Worm (Caenorhabditis elegans) whole organism, mixed stage, embryonic: ENCODE measurements around the gene F48G7.12.

ENCODE experiments used
- M03D4.4 ChIP-seq: sonication (generic microtip); optimal IDR thresholded peaks from 2 replicates; lab custom pipeline; 2017; ENCODE audit warnings: mild to moderate bottlenecking, missing genetic modification characterization, missing compliant biosample characterization
- bed-3 ChIP-seq: fragments of 200-800 bp; sonication (Bioruptor generic); optimal IDR thresholded peaks from 3 replicates; lab custom pipeline; 2018; ENCODE audit warnings: mild to moderate bottlenecking, missing genetic modification characterization, moderate library complexity, missing compliant biosample characterization
- ceh-39 ChIP-seq: fragments of 150-350 bp; optimal IDR thresholded peaks from 2 replicates; lab custom pipeline; 2014; ENCODE audit warnings: missing biosample characterization, missing genetic modification characterization
- ceh-43 ChIP-seq: fragments of 200-800 bp; sonication (Bioruptor generic); optimal IDR thresholded peaks from 2 replicates; lab custom pipeline; 2018; ENCODE audit warnings: mild to moderate bottlenecking, missing genetic modification characterization, moderate library complexity, missing compliant biosample characterization
- ceh-83 ChIP-seq: fragments of 200-800 bp; sonication (Bioruptor generic); optimal IDR thresholded peaks from 2 replicates; lab custom pipeline; 2018; ENCODE audit warnings: mild to moderate bottlenecking, missing genetic modification characterization, missing compliant biosample characterization
- ces-1 ChIP-seq: fragments of 150-350 bp; optimal IDR thresholded peaks from 2 replicates; lab custom pipeline; 2014; ENCODE audit warnings: missing biosample characterization, missing genetic modification reagents, missing genetic modification characterization
- cnd-1 ChIP-seq: fragments of 200-800 bp; sonication (Bioruptor generic); optimal IDR thresholded peaks from 2 replicates; lab custom pipeline; 2018; ENCODE audit warnings: mild to moderate bottlenecking, missing genetic modification characterization, missing compliant biosample characterization
- drap-1 ChIP-seq: fragments of 200-800 bp; sonication (Bioruptor generic); optimal IDR thresholded peaks from 3 replicates; lab custom pipeline; 2018; ENCODE audit warnings: mild to moderate bottlenecking, missing genetic modification characterization, missing compliant biosample characterization
- elt-1 ChIP-seq: sonication (generic microtip); optimal IDR thresholded peaks from 2 replicates; lab custom pipeline; 2017; ENCODE audit warnings: missing genetic modification characterization, mild to moderate bottlenecking, missing compliant biosample characterization, antibody characterized with exemption, moderate library complexity, borderline replicate concordance; ENCODE audit not compliant: insufficient read depth
- elt-3 ChIP-seq: fragments of 150-350 bp; optimal IDR thresholded peaks from 2 replicates; lab custom pipeline; 2014; ENCODE audit warnings: missing biosample characterization, missing genetic modification characterization
- flh-1 ChIP-seq: fragments of 200-800 bp; sonication (Bioruptor generic); optimal IDR thresholded peaks from 2 replicates; lab custom pipeline; 2018; ENCODE audit warnings: mild to moderate bottlenecking, missing genetic modification characterization, moderate library complexity, missing compliant biosample characterization
- ham-2 ChIP-seq: fragments of 200-800 bp; sonication (Bioruptor generic); optimal IDR thresholded peaks from 2 replicates; lab custom pipeline; 2018; ENCODE audit warnings: mild to moderate bottlenecking, missing genetic modification characterization, missing compliant biosample characterization
- hlh-1 ChIP-seq: fragments of 150-350 bp; optimal IDR thresholded peaks from 2 replicates; lab custom pipeline; 2014; ENCODE audit warnings: missing biosample characterization, missing genetic modification reagents, missing genetic modification characterization
- lin-13 ChIP-seq: fragments of 150-350 bp; optimal IDR thresholded peaks from 2 replicates; lab custom pipeline; 2014; ENCODE audit warnings: missing biosample characterization, missing genetic modification characterization
- lin-32 ChIP-seq: fragments of 200-800 bp; sonication (Bioruptor generic); optimal IDR thresholded peaks from 2 replicates; lab custom pipeline; 2018; ENCODE audit warnings: mild to moderate bottlenecking, missing genetic modification characterization, missing compliant biosample characterization
- lsy-2 ChIP-seq: fragments of 150-350 bp; optimal IDR thresholded peaks from 2 replicates; lab custom pipeline; 2014; ENCODE audit warnings: missing biosample characterization, missing genetic modification characterization
- mab-5 ChIP-seq: fragments of 150-350 bp; optimal IDR thresholded peaks from 2 replicates; lab custom pipeline; 2014; ENCODE audit warnings: missing biosample characterization, missing genetic modification characterization
- mep-1 ChIP-seq: fragments of 150-350 bp; optimal IDR thresholded peaks from 2 replicates; lab custom pipeline; 2017; ENCODE audit warnings: missing biosample characterization, missing genetic modification reagents, missing genetic modification characterization, inconsistent platforms
- mls-2 ChIP-seq: sonication (generic microtip); optimal IDR thresholded peaks from 2 replicates; lab custom pipeline; 2016; ENCODE audit warnings: mild to moderate bottlenecking, missing genetic modification characterization, moderate library complexity, missing compliant biosample characterization
- nhr-12 ChIP-seq: fragments of 150-350 bp; optimal IDR thresholded peaks from 2 replicates; lab custom pipeline; 2014; ENCODE audit warnings: missing biosample characterization, missing genetic modification characterization
- nhr-2 ChIP-seq: fragments of 150-350 bp; optimal IDR thresholded peaks from 2 replicates; lab custom pipeline; 2014; ENCODE audit warnings: missing biosample characterization, missing genetic modification characterization
- nhr-237 ChIP-seq: fragments of 150-350 bp; optimal IDR thresholded peaks from 2 replicates; lab custom pipeline; 2014; ENCODE audit warnings: missing biosample characterization, missing genetic modification characterization
- nhr-76 ChIP-seq: sonication (generic microtip); optimal IDR thresholded peaks from 2 replicates; lab custom pipeline; 2017; ENCODE audit warnings: missing biosample characterization, missing genetic modification characterization
- pha-4 ChIP-seq: fragments of 150-350 bp; optimal IDR thresholded peaks from 2 replicates; lab custom pipeline; 2018; ENCODE audit warnings: missing biosample characterization, missing genetic modification reagents, missing genetic modification characterization
- sem-2 ChIP-seq: fragments of 200-800 bp; sonication (Bioruptor generic); optimal IDR thresholded peaks from 2 replicates; lab custom pipeline; 2018; ENCODE audit warnings: mild to moderate bottlenecking, missing genetic modification characterization, missing compliant biosample characterization
- snpc-4 ChIP-seq: fragments of 150-350 bp; optimal IDR thresholded peaks from 2 replicates; lab custom pipeline; 2014; ENCODE audit warnings: missing biosample characterization, missing genetic modification characterization
- sptf-1 ChIP-seq: sonication (generic microtip); optimal IDR thresholded peaks from 2 replicates; lab custom pipeline; 2017; ENCODE audit warnings: mild to moderate bottlenecking, missing genetic modification characterization, moderate library complexity, missing compliant biosample characterization
- tbx-8 ChIP-seq: fragments of 200-800 bp; sonication (Bioruptor generic); optimal IDR thresholded peaks from 2 replicates; lab custom pipeline; 2018; ENCODE audit warnings: mild to moderate bottlenecking, missing genetic modification characterization, moderate library complexity, missing compliant biosample characterization
- unc-39 ChIP-seq: fragments of 150-350 bp; optimal IDR thresholded peaks from 2 replicates; lab custom pipeline; 2014; ENCODE audit warnings: missing biosample characterization, missing genetic modification characterization
- unc-62 ChIP-seq: fragments of 150-350 bp; optimal IDR thresholded peaks from 2 replicates; lab custom pipeline; 2014; ENCODE audit warnings: missing biosample characterization, missing genetic modification reagents, missing genetic modification characterization
- zip-8 ChIP-seq: fragments of 150-350 bp; optimal IDR thresholded peaks from 2 replicates; lab custom pipeline; 2014; ENCODE audit warnings: missing biosample characterization, missing genetic modification characterization
- ztf-11 ChIP-seq: fragments of 150-350 bp; optimal IDR thresholded peaks from 2 replicates; lab custom pipeline; 2014; ENCODE audit warnings: missing biosample characterization, missing genetic modification characterization

The F48G7.12 gene

ce11 chrV:622902-623301 is 23.1 kb downstream of the F48G7.12 start, which contains the start of gene F48G7.5:
Gene F48G7.5, minus strand, starts transcription at chrV:622935.
- TF ChIP-seq pha-4 (tag; lab: Kevin White, UChicago) = no peak
- no peak for TF ChIP-seq mep-1 (tag; lab: Kevin White, UChicago)
- no peak for TF ChIP-seq sptf-1 (tag; lab: Kevin White, UChicago)
- no peak for TF ChIP-seq lsy-2 (tag; lab: Kevin White, UChicago)
- no peak for TF ChIP-seq mab-5 (tag; lab: Kevin White, UChicago)
- TF ChIP-seq ceh-83 (GFP tag; lab: Kevin White, UChicago) = no peak
- TF ChIP-seq ztf-11 = no peak
- no peak for TF ChIP-seq bed-3 (GFP tag; lab: Kevin White, UChicago)
- TF ChIP-seq sem-2 (GFP tag; lab: Kevin White, UChicago) = no peak
- TF ChIP-seq mls-2 = no peak
- TF ChIP-seq hlh-1 (tag; lab: Kevin White, UChicago) = no peak
- TF ChIP-seq elt-3 (tag; lab: Kevin White, UChicago) = no peak
- no peak for TF ChIP-seq nhr-76 (tag; lab: Kevin White, UChicago)
- no peak for TF ChIP-seq nhr-2
- no peak for TF ChIP-seq nhr-237 (tag; lab: Kevin White, UChicago)
- no peak for TF ChIP-seq elt-1 (tag; lab: Kevin White, UChicago)
- TF ChIP-seq unc-39 (tag; lab: Kevin White, UChicago) = no peak
- TF ChIP-seq, all 35 proteins: peak for 0

ce11 chrV:620987-621386 is 25.0 kb downstream of the F48G7.12 start:
- TF ChIP-seq flh-1 (GFP tag; lab: Kevin White, UChicago) (no peak), pha-4 (tag; lab: Kevin White, UChicago) (no peak), lin-13 (tag; lab: Kevin White, UChicago) (no peak), elt-1 (tag; lab: Kevin White, UChicago) (no peak), ham-2 (GFP tag; lab: Kevin White, UChicago) (no peak), cnd-1 (no peak), elt-3 (tag; lab: Kevin White, UChicago) (no peak), snpc-4 (no peak), mab-5 (tag; lab: Kevin White, UChicago) (no peak), ceh-43 (no peak), drap-1 (GFP tag; lab: Kevin White, UChicago) (no peak), bed-3 (GFP tag; lab: Kevin White, UChicago) (no peak), nhr-12 (no peak), hlh-1 (tag; lab: Kevin White, UChicago) (no peak), mep-1 (tag; lab: Kevin White, UChicago) (no peak), ztf-11 (no peak), tbx-8 (GFP tag; lab: Kevin White, UChicago) (no peak)

- TF ChIP-seq elt-3 (tag; lab: Kevin White, UChicago) = no peak
- TF ChIP-seq unc-62 (GFP tag; lab: Kevin White, UChicago) = peak; percentile 86
- no peak for TF ChIP-seq mab-5 (tag; lab: Kevin White, UChicago)
- TF ChIP-seq zip-8 = no peak
- no peak for TF ChIP-seq lin-32 (GFP tag; lab: Kevin White, UChicago)
These were observed 27.0 kb downstream of the F48G7.12 start, which contains the start of gene F48G7.4 for ce11 chrV:619054-619453. Gene F48G7.4, plus strand, starts transcription at chrV:619453.

ce11 chrV:617917-618316 is 28.1 kb downstream of the F48G7.12 start:
- TF ChIP-seq ces-1 (GFP tag; lab: Kevin White, UChicago) (no peak), unc-39 (tag; lab: Kevin White, UChicago) (no peak), nhr-76 (tag; lab: Kevin White, UChicago) (no peak), M03D4.4 (no peak)

ce11 chrV:615275-615674 is 30.8 kb downstream of the F48G7.12 start, which contains the start of gene F48G7.13:
Gene F48G7.13, plus strand, starts transcription at chrV:615575.
- no peak for TF ChIP-seq flh-1 (GFP tag; lab: Kevin White, UChicago)
- TF ChIP-seq nhr-12 = no peak
- no peak for TF ChIP-seq mab-5 (tag; lab: Kevin White, UChicago)
- no peak for TF ChIP-seq mls-2
- TF ChIP-seq hlh-1 (tag; lab: Kevin White, UChicago) = no peak
- TF ChIP-seq ceh-39 (tag; lab: Kevin White, UChicago) = no peak
- TF ChIP-seq bed-3 (GFP tag; lab: Kevin White, UChicago) = no peak
- no peak for TF ChIP-seq M03D4.4
- no peak for TF ChIP-seq unc-62 (GFP tag; lab: Kevin White, UChicago)
- no peak for TF ChIP-seq tbx-8 (GFP tag; lab: Kevin White, UChicago)
- TF ChIP-seq lin-32 (GFP tag; lab: Kevin White, UChicago) = no peak
- no peak for TF ChIP-seq nhr-237 (tag; lab: Kevin White, UChicago)
- TF ChIP-seq lin-13 (tag; lab: Kevin White, UChicago) = no peak
- TF ChIP-seq nhr-76 (tag; lab: Kevin White, UChicago) = no peak
- TF ChIP-seq ces-1 (GFP tag; lab: Kevin White, UChicago) = no peak
- TF ChIP-seq sem-2 (GFP tag; lab: Kevin White, UChicago) = no peak
- no peak for TF ChIP-seq mep-1 (tag; lab: Kevin White, UChicago)
- no peak for TF ChIP-seq zip-8
- TF ChIP-seq unc-39 (tag; lab: Kevin White, UChicago) = no peak
- no peak for TF ChIP-seq drap-1 (GFP tag; lab: Kevin White, UChicago)
